Fruit fly (Drosophila melanogaster) whole organism, prepupa: Measurements from ENCODE around the gene CG17211.

Experiments
- Blimp-1 ChIP-seq: fragments of 200-800 bp; sonication (Bioruptor generic); optimal IDR thresholded peaks from 3 replicates; lab custom pipeline; 2017; ENCODE audit warnings: missing biosample characterization, missing genetic modification characterization, mild to moderate bottlenecking, moderate library complexity, missing genetic modification reagents
- CG10631 ChIP-seq: fragments of 200-800 bp; sonication (Bioruptor generic); optimal IDR thresholded peaks from 2 replicates; lab custom pipeline; 2016; ENCODE audit warnings: missing biosample characterization, missing genetic modification characterization
- CG10669 ChIP-seq: fragments of 200-800 bp; sonication (Bioruptor generic); optimal IDR thresholded peaks from 3 replicates; lab custom pipeline; 2018; ENCODE audit warnings: missing biosample characterization, mild to moderate bottlenecking, missing genetic modification characterization, moderate library complexity
- CG11294 ChIP-seq: fragments of 200-800 bp; sonication (Bioruptor generic); IDR thresholded peaks from 2 replicates; pipeline ENCODE4 v1.3.6; 2022; ENCODE audit warnings: missing biosample characterization, missing genetic modification characterization
- CG11902 ChIP-seq: fragments of 200-800 bp; sonication (Bioruptor generic); optimal IDR thresholded peaks from 3 replicates; lab custom pipeline; 2016; ENCODE audit warnings: missing biosample characterization, missing genetic modification characterization
- CG3919 ChIP-seq: fragments of 200-800 bp; sonication (Bioruptor generic); optimal IDR thresholded peaks from 3 replicates; lab custom pipeline; 2016; ENCODE audit warnings: missing biosample characterization, missing genetic modification characterization
- CG6163 ChIP-seq: fragments of 200-800 bp; sonication (Bioruptor generic); IDR thresholded peaks from 3 replicates; pipeline ENCODE4 v1.3.6; 2022; ENCODE audit warnings: missing biosample characterization, missing genetic modification characterization
- CG6276 ChIP-seq: fragments of 200-800 bp; sonication (Bioruptor generic); optimal IDR thresholded peaks from 2 replicates; lab custom pipeline; 2017; ENCODE audit warnings: missing biosample characterization, mild to moderate bottlenecking, missing genetic modification characterization
- CG6854 ChIP-seq: fragments of 200-800 bp; sonication (Bioruptor generic); optimal IDR thresholded peaks from 2 replicates; lab custom pipeline; 2017; ENCODE audit warnings: missing biosample characterization, mild to moderate bottlenecking, missing genetic modification characterization
- CG7368 ChIP-seq: fragments of 200-800 bp; sonication (Bioruptor generic); optimal IDR thresholded peaks from 3 replicates; lab custom pipeline; 2016; ENCODE audit warnings: missing biosample characterization, missing genetic modification characterization
- CG9139 ChIP-seq: fragments of 200-800 bp; sonication (Bioruptor generic); optimal IDR thresholded peaks from 3 replicates; lab custom pipeline; 2017; ENCODE audit warnings: missing biosample characterization, mild to moderate bottlenecking, missing genetic modification characterization
- Eip75B ChIP-seq: fragments of 200-800 bp; sonication (Bioruptor generic); optimal IDR thresholded peaks from 3 replicates; lab custom pipeline; 2016; ENCODE audit warnings: missing biosample characterization, missing genetic modification characterization
- Eip78C ChIP-seq: fragments of 200-800 bp; sonication (Bioruptor generic); peaks from one replicate; lab custom pipeline; 2016; ENCODE audit warnings: missing biosample characterization, missing genetic modification characterization
- Ets96B ChIP-seq: fragments of 200-800 bp; optimal IDR thresholded peaks from 2 replicates; lab custom pipeline; 2019; ENCODE audit warnings: missing biosample characterization, mild to moderate bottlenecking, missing genetic modification characterization, moderate library complexity
- Lpt ChIP-seq: fragments of 200-800 bp; sonication (Bioruptor generic); optimal IDR thresholded peaks from 3 replicates; lab custom pipeline; 2016; ENCODE audit warnings: missing biosample characterization, missing genetic modification characterization
- Met ChIP-seq: fragments of 200-800 bp; sonication (Bioruptor generic); optimal IDR thresholded peaks from 3 replicates; lab custom pipeline; 2016; ENCODE audit warnings: missing biosample characterization, missing genetic modification characterization
- OdsH ChIP-seq: fragments of 200-800 bp; sonication (Bioruptor generic); optimal IDR thresholded peaks from 3 replicates; lab custom pipeline; 2016; ENCODE audit warnings: missing biosample characterization, missing genetic modification characterization
- Smox ChIP-seq: fragments of 200-800 bp; sonication (Bioruptor generic); optimal IDR thresholded peaks from 3 replicates; lab custom pipeline; 2016; ENCODE audit warnings: missing biosample characterization, missing genetic modification characterization
- Sox102F ChIP-seq: fragments of 200-800 bp; sonication (Bioruptor generic); optimal IDR thresholded peaks from 2 replicates; lab custom pipeline; 2016; ENCODE audit warnings: missing biosample characterization, mild to moderate bottlenecking, missing genetic modification characterization
- Sox15 ChIP-seq: fragments of 200-800 bp; sonication (Bioruptor generic); optimal IDR thresholded peaks from 3 replicates; lab custom pipeline; 2016; ENCODE audit warnings: missing biosample characterization, missing genetic modification characterization
- achi ChIP-seq: fragments of 200-800 bp; sonication (Bioruptor generic); optimal IDR thresholded peaks from 3 replicates; lab custom pipeline; 2016; ENCODE audit warnings: missing biosample characterization, missing genetic modification characterization
- dsx ChIP-seq: fragments of 200-800 bp; optimal IDR thresholded peaks from 3 replicates; lab custom pipeline; 2019; ENCODE audit warnings: missing biosample characterization, mild to moderate bottlenecking, missing genetic modification characterization, moderate library complexity; ENCODE audit not compliant: poor library complexity, severe bottlenecking
- eg ChIP-seq: fragments of 200-800 bp; sonication (Bioruptor generic); IDR thresholded peaks from 3 replicates; pipeline ENCODE4 v1.3.6; 2022; ENCODE audit warnings: missing biosample characterization, missing genetic modification characterization
- fkh ChIP-seq: fragments of 200-800 bp; sonication (Bioruptor generic); optimal IDR thresholded peaks from 3 replicates; lab custom pipeline; 2017; ENCODE audit warnings: missing biosample characterization, mild to moderate bottlenecking, missing genetic modification characterization, moderate library complexity
- lz ChIP-seq: fragments of 200-800 bp; sonication (Bioruptor generic); optimal IDR thresholded peaks from 3 replicates; lab custom pipeline; 2016; ENCODE audit warnings: missing biosample characterization, missing genetic modification characterization
- ss ChIP-seq, 2 experiments: fragments of 200-800 bp; sonication (Bioruptor generic); optimal IDR thresholded peaks; 2 replicates in 1 of 2; 3 replicates in 1 of 2; lab custom pipeline; 2017 to 2018; ENCODE audit warnings: mild to moderate bottlenecking in 2 of 2, missing biosample characterization in 2 of 2, missing genetic modification characterization in 2 of 2, moderate library complexity in 1 of 2
- svp ChIP-seq: fragments of 200-800 bp; sonication (Bioruptor generic); peaks from one replicate; lab custom pipeline; 2016; ENCODE audit warnings: missing biosample characterization, missing genetic modification characterization
- vri ChIP-seq: fragments of 200-800 bp; sonication (Bioruptor generic); optimal IDR thresholded peaks from 3 replicates; lab custom pipeline; 2016; ENCODE audit warnings: missing biosample characterization, mild to moderate bottlenecking, missing genetic modification characterization

The CG17211 gene

DNA sequence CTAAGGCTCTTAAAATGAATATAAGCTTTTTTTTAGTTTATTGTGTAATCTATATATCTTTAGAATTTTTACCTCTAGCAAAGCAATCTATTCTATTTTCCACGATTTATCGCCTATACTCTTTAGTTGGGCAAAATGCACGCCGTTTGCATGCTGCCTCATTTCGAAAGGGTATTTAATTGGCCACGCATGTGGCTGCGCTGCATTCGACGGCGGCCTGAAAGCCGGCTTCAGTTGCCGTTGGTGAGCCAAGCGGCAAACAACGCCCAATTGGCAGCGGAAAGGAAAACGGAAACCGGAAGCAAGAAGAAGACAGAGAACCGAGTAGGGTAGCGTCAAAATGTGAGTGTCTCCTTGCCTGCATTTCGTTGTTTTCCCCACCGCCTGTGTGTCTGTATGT is 38.3 kb upstream of the CG17211 start, which contains the start of gene CG14947 (continued):
- TF ChIP-seq OdsH, result peak; percentile 36
- no peak for TF ChIP-seq Sox15 (GFP tag; lab: Kevin White, UChicago)
- TF ChIP-seq Smox, result peak; percentile 15

dm6 chr2L:12078123-12078658 is 36.0 kb upstream of the CG17211 start:
- TF ChIP-seq ss (GFP tag; optimal IDR thresholded peaks at IDR 0.05; lab: Kevin White, UChicago) (peak; percentile 1 to 30), Lpt (GFP tag; lab: Kevin White, UChicago) (no peak)

- TF ChIP-seq svp (GFP tag; lab: Kevin White, UChicago), result peak; percentile 61
- TF ChIP-seq CG9139 (GFP tag; lab: Kevin White, UChicago), result no peak
- TF ChIP-seq, all 60 proteins: peak for 1
These were observed 35.5 kb upstream of the CG17211 start for dm6 chr2L:12078695-12079094.

- TF ChIP-seq achi (no peak), eg (GFP tag; lab: Robert Waterston, UW) (no peak), CG6276 (GFP tag; lab: Kevin White, UChicago) (no peak)
These were observed 34.3 kb upstream of the CG17211 start for dm6 chr2L:12079827-12080381.

- TF ChIP-seq Blimp-1 (GFP tag; lab: Kevin White, UChicago), result no peak
- no peak for TF ChIP-seq Sox102F (GFP tag; lab: Kevin White, UChicago)
These were observed 33.0 kb upstream of the CG17211 start for dm6 chr2L:12081118-12081665.

DNA sequence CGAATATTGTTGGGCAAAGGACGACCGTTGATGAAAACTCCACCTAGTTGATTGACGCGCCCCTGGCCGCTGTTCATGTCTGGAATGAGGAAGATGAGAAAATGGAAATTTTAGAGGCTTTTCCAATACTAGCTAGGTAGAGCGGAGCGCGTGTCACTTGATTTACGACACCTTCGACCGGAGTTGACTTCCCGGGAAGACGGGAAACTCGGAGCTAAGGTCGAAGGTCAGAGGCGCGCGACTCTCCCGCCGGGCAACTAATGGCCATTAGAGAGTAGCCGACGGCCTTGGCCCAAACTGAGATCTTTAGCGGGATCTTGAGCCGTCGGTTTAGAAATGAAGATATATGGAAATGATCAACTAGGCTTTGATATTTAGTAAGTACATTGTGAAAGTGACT is 29.1 kb upstream of the CG17211 start:
- no peak for TF ChIP-seq fkh (GFP tag; lab: Kevin White, UChicago)
- no peak for TF ChIP-seq achi
- TF ChIP-seq Ets96B, result no peak
- TF ChIP-seq CG11902 (GFP tag; lab: Kevin White, UChicago), result no peak
- no peak for TF ChIP-seq lz (GFP tag; lab: Kevin White, UChicago)

DNA sequence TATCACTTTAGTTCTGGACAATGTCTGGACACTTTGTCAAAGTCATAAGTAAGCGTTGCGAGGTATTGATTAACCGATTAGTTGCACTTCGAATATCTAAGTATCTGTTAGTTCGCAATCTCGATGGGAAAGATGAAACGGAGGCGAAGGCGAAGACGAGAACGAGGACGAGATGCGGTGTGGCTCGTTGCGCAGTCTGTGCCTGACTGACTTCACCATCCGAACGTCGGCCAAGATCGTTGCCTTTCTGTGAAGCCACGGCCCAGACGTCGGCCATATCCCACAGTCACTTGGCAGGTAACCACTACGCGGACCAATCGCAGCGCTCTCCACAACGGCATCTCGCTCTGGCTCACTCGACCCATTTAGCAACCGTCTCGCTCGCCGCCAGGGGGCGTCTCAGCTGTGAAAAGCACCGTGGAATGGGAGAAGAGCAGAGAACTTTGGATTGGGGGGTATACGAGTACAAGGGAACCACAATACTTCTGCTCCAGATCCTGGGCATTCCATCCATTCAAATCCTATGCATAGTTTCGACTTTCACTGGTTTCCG is 28.5 kb upstream of the CG17211 start, which contains the start of gene prd:
Gene prd (minus strand): TSS at position 209 of the 553 bp plus-strand sequence.
- TF ChIP-seq fkh (GFP tag; lab: Kevin White, UChicago) (no peak), CG11294 (GFP tag; lab: Robert Waterston, UW) (no peak), Sox15 (GFP tag; lab: Kevin White, UChicago) (no peak), Eip78C (GFP tag; lab: Kevin White, UChicago) (no peak), CG10631 (GFP tag; lab: Kevin White, UChicago) (no peak), CG6163 (GFP tag; lab: Robert Waterston, UW) (no peak), CG10669 (no peak), vri (no peak)

DNA sequence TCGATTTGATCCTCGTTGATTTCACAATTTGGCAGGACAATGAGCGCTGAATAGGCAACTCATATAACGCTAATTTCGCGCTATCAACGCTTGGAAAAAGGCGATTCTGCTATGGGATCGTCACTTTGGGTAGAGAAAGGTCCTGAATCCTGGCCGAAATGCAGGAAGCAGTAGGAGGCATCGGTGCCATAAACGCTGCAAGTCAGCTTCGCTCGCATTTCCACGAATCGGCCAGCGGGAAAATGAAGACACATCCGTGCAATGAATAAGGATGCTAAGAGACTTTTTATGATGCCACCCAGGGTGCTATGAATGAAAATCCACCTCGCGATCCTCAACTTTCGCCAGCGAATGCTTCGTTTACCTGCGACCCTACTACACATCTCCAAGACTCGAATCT is 26.7 kb upstream of the CG17211 start:
- no peak for TF ChIP-seq ss (GFP tag; optimal IDR thresholded peaks at IDR 0.05; lab: Kevin White, UChicago)
- no peak for TF ChIP-seq CG7368 (GFP tag; lab: Kevin White, UChicago)
- TF ChIP-seq Met (GFP tag; lab: Kevin White, UChicago), result no peak
- TF ChIP-seq dsx (GFP tag; lab: Kevin White, UChicago), result no peak
- no peak for TF ChIP-seq CG3919 (GFP tag; lab: Kevin White, UChicago)
- TF ChIP-seq OdsH, result no peak
- TF ChIP-seq CG6854 (GFP tag; lab: Kevin White, UChicago), result no peak
- TF ChIP-seq Eip75B (GFP tag; lab: Kevin White, UChicago), result no peak
- no peak for TF ChIP-seq svp (GFP tag; lab: Kevin White, UChicago)
- TF ChIP-seq, all 60 proteins: peak for 0
